Fruit fly (Drosophila melanogaster) whole organism, wandering third instar larva: ENCODE measurements around the gene Prosbeta4R2.

ENCODE experiments used
- h ChIP-seq: fragments of 200-800 bp; sonication (Bioruptor generic); optimal IDR thresholded peaks from 3 replicates; lab custom pipeline; 2016; ENCODE audit warnings: missing biosample characterization, mild to moderate bottlenecking, missing genetic modification characterization
- jim ChIP-seq: fragments of 175-275, 200-325 bp; sonication (Bioruptor generic); optimal IDR thresholded peaks from 2 replicates; lab custom pipeline; 2016; ENCODE audit warnings: missing biosample characterization, mild to moderate bottlenecking, missing genetic modification characterization
- psq ChIP-seq: fragments of 200-800 bp; sonication (Bioruptor generic); optimal IDR thresholded peaks from 3 replicates; lab custom pipeline; 2017; ENCODE audit warnings: missing biosample characterization, mild to moderate bottlenecking, missing genetic modification characterization, moderate library complexity

DNA sequence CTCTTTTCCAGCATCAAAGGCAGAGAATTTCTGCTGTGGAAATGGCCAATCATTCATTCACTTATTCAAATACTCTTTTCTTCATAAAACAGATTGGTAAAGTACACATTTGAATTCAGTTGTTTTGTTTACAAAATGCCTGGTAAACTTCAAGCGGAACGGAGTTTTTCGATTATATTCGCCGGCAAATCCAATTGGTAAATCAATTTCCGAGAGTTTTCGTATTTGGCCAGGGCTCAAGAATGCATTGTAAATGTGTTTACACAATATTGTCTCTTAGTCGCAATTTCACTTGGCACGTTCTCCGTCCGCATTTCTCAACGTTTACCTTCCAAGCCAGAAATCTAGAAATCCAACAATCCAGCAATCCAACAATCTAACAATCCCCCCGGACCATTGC is 35.3 kb upstream of the Prosbeta4R2 start, which contains the start of gene CG43403:
- TF ChIP-seq jim (GFP tag; lab: Kevin White, UChicago) (no peak), psq (GFP tag; lab: Kevin White, UChicago) (no peak), h (no peak)
